Fruit fly (Drosophila melanogaster): ENCODE results near the gene cav.

DNA sequence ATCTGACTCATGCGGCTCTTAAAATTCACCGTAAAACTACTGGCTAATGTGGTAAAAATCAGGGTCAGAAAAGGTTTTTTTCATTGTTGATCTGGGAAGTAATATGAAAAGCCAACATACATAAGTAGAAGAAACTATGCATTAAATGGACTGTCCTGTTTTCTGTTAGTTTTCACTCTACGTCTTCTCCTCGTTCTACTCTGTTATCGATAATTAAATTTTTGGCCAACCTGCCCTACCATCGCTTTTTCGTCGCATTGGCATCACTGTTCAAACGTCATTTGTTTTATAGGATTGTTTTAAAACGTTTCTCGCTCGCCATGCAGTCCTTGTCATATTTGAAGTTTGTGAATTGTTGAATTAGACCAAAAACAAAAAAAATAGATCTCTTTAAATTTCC lies 13.8 kb downstream of the cav start:
- TF ChIP-seq Hr39 (GFP tag; optimal IDR thresholded peaks at IDR 0.05): no peak
- TF ChIP-seq CG8119 (GFP tag; IDR thresholded peaks at IDR 0.05): no peak
- TF ChIP-seq Sox102F (GFP tag; optimal IDR thresholded peaks at IDR 0.05): no peak
- no peak for TF ChIP-seq CG3032 (tag; optimal IDR thresholded peaks at IDR 0.05)
- TF ChIP-seq OdsH (GFP tag; optimal IDR thresholded peaks at IDR 0.05): no peak
- TF ChIP-seq Sox15 (GFP tag; optimal IDR thresholded peaks at IDR 0.05): no peak
- TF ChIP-seq CG10631 (GFP tag; optimal IDR thresholded peaks at IDR 0.05): no peak
- no peak for TF ChIP-seq CG6792 (GFP tag; optimal IDR thresholded peaks at IDR 0.05)

Measured in whole organism, prepupa.